Fruit fly (Drosophila melanogaster) whole organism, embryonic: Measurements from ENCODE around the gene CG15414.

Experiments
- Bteb2 ChIP-seq: fragments of 200-800 bp; sonication (Bioruptor generic); optimal IDR thresholded peaks from 2 replicates; lab custom pipeline; 2016; ENCODE audit warnings: missing biosample characterization, missing genetic modification characterization
- C15 ChIP-seq: fragments of 200-800 bp; sonication (Bioruptor generic); IDR thresholded peaks from 3 replicates; pipeline ENCODE4 v1.3.6; 2022; ENCODE audit warnings: missing biosample characterization, missing genetic modification characterization
- CG11456 ChIP-seq: fragments of 200-800 bp; sonication (Bioruptor generic); IDR thresholded peaks from 3 replicates; pipeline ENCODE4 v1.3.6; 2022; ENCODE audit warnings: missing biosample characterization, missing genetic modification characterization
- CG13287 ChIP-seq: fragments of 200-800 bp; sonication (Bioruptor generic); IDR thresholded peaks from 2 replicates; pipeline ENCODE4 v1.3.6; 2022; ENCODE audit warnings: missing biosample characterization, missing genetic modification characterization; ENCODE audit not compliant: partially characterized antibody
- CG14667 ChIP-seq: fragments of 200-800 bp; sonication (Bioruptor generic); IDR thresholded peaks from 2 replicates; pipeline ENCODE4 v1.3.6; 2022; ENCODE audit warnings: missing biosample characterization, missing genetic modification characterization
- CG1529 ChIP-seq: fragments of 200-800 bp; sonication (Bioruptor generic); optimal IDR thresholded peaks from 3 replicates; lab custom pipeline; 2018; ENCODE audit warnings: missing biosample characterization, missing genetic modification characterization
- CG1792 ChIP-seq: fragments of 200-800 bp; sonication (Bioruptor generic); optimal IDR thresholded peaks from 2 replicates; lab custom pipeline; 2016; ENCODE audit warnings: missing biosample characterization, missing genetic modification characterization
- CG18619 ChIP-seq: fragments of 200-800 bp; sonication (Bioruptor generic); optimal IDR thresholded peaks from 3 replicates; lab custom pipeline; 2017; ENCODE audit warnings: missing biosample characterization, mild to moderate bottlenecking, missing genetic modification characterization
- CG2120 ChIP-seq: fragments of 200-800 bp; sonication (Bioruptor generic); optimal IDR thresholded peaks from 3 replicates; lab custom pipeline; 2016; ENCODE audit warnings: missing biosample characterization, missing genetic modification characterization
- CG3407 ChIP-seq: fragments of 200-800 bp; sonication (Bioruptor generic); optimal IDR thresholded peaks from 2 replicates; lab custom pipeline; 2018; ENCODE audit warnings: missing biosample characterization, mild to moderate bottlenecking, missing genetic modification characterization
- CG3726 ChIP-seq: fragments of 200-800 bp; sonication (Bioruptor generic); IDR thresholded peaks from 3 replicates; pipeline ENCODE4, ENCODE4 v1.3.6; 2022; ENCODE audit warnings: missing biosample characterization, missing genetic modification characterization
- CG4328 ChIP-seq: fragments of 200-800 bp; sonication (Bioruptor generic); optimal IDR thresholded peaks from 3 replicates; lab custom pipeline; 2017; ENCODE audit warnings: missing biosample characterization, missing genetic modification reagents, missing genetic modification characterization
- CG4730 ChIP-seq: fragments of 200-800 bp; sonication (Bioruptor generic); IDR thresholded peaks from 2 replicates; pipeline ENCODE4 v1.3.6; 2022; ENCODE audit warnings: missing biosample characterization, missing genetic modification characterization
- CG4854 ChIP-seq: fragments of 200-800 bp; sonication (Bioruptor generic); optimal IDR thresholded peaks from 2 replicates; lab custom pipeline; 2016; ENCODE audit warnings: missing biosample characterization, missing genetic modification characterization, inconsistent platforms
- CG5180 ChIP-seq: fragments of 200-800 bp; sonication (Bioruptor generic); optimal IDR thresholded peaks from 3 replicates; lab custom pipeline; 2017; ENCODE audit warnings: missing biosample characterization, missing genetic modification characterization, mild to moderate bottlenecking, moderate library complexity, missing genetic modification reagents
- CG6689 ChIP-seq: fragments of 200-800 bp; sonication (Bioruptor generic); IDR thresholded peaks from 2 replicates; pipeline ENCODE4 v1.3.6; 2022; ENCODE audit warnings: missing biosample characterization, missing genetic modification characterization
- CG6854 ChIP-seq: fragments of 200-800 bp; sonication (Bioruptor generic); optimal IDR thresholded peaks from 3 replicates; lab custom pipeline; 2017; ENCODE audit warnings: missing biosample characterization, mild to moderate bottlenecking, missing genetic modification characterization
- CG7271 ChIP-seq: fragments of 200-800 bp; sonication (Bioruptor generic); optimal IDR thresholded peaks from 2 replicates; lab custom pipeline; 2018; ENCODE audit warnings: missing biosample characterization, mild to moderate bottlenecking, missing genetic modification characterization, moderate library complexity
- CG7786 ChIP-seq: fragments of 200-800 bp; sonication (Bioruptor generic); optimal IDR thresholded peaks from 2 replicates; lab custom pipeline; 2016; ENCODE audit warnings: missing biosample characterization, missing genetic modification characterization
- CHES-1-like ChIP-seq: fragments of 200-800 bp; sonication (Bioruptor generic); optimal IDR thresholded peaks from 2 replicates; lab custom pipeline; 2016; ENCODE audit warnings: missing biosample characterization, missing genetic modification characterization
- Dbx ChIP-seq: fragments of 200-800 bp; sonication (Bioruptor generic); IDR thresholded peaks from 3 replicates; pipeline ENCODE4 v1.3.6; 2022; ENCODE audit warnings: missing biosample characterization, missing genetic modification characterization
- Dip3 ChIP-seq: fragments of 200-800 bp; sonication (Bioruptor generic); optimal IDR thresholded peaks from 3 replicates; lab custom pipeline; 2016; ENCODE audit warnings: missing biosample characterization, missing genetic modification characterization
- Drgx ChIP-seq: fragments of 200-800 bp; sonication (Bioruptor generic); IDR thresholded peaks from 2 replicates; pipeline ENCODE4 v1.3.6; 2022; ENCODE audit warnings: missing biosample characterization, missing genetic modification characterization
- E2f2 ChIP-seq: fragments of 200-800 bp; sonication (Bioruptor generic); IDR thresholded peaks from 2 replicates; pipeline ENCODE4 v1.3.6; 2022; ENCODE audit warnings: missing biosample characterization, missing genetic modification characterization
- Ets65A ChIP-seq: fragments of 200-800 bp; sonication (Bioruptor generic); peaks from one replicate; lab custom pipeline; 2016; ENCODE audit warnings: missing biosample characterization, missing genetic modification characterization
- Hand ChIP-seq: fragments of 200-800 bp; sonication (Bioruptor generic); optimal IDR thresholded peaks from 2 replicates; lab custom pipeline; 2017; ENCODE audit warnings: mild to moderate bottlenecking, missing biosample characterization, missing genetic modification reagents, missing genetic modification characterization
- Hey ChIP-seq: fragments of 200-800 bp; sonication (Bioruptor generic); optimal IDR thresholded peaks from 3 replicates; lab custom pipeline; 2018; ENCODE audit warnings: missing biosample characterization, mild to moderate bottlenecking, missing genetic modification characterization
- Hr3 ChIP-seq: fragments of 200-800 bp; sonication (Bioruptor generic); optimal IDR thresholded peaks from 3 replicates; lab custom pipeline; 2016; ENCODE audit warnings: missing biosample characterization, missing genetic modification characterization
- Lim3 ChIP-seq: fragments of 200-800 bp; sonication (Bioruptor generic); IDR thresholded peaks from 2 replicates; pipeline ENCODE4 v1.3.6; 2022; ENCODE audit warnings: missing biosample characterization, missing genetic modification characterization
- MESR4 ChIP-seq: fragments of 200-800 bp; sonication (Bioruptor generic); optimal IDR thresholded peaks from 2 replicates; lab custom pipeline; 2018; ENCODE audit warnings: missing biosample characterization, mild to moderate bottlenecking, missing genetic modification characterization, moderate library complexity
- NC2β ChIP-seq: fragments of 200-800 bp; sonication (Bioruptor generic); optimal IDR thresholded peaks from 2 replicates; lab custom pipeline; 2016; ENCODE audit warnings: missing biosample characterization, missing genetic modification characterization
- Pdp1 ChIP-seq, 2 experiments: fragments of 200-800 bp; sonication (Bioruptor generic); optimal IDR thresholded peaks; 3 replicates each; lab custom pipeline; 2016; ENCODE audit warnings: missing biosample characterization in 2 of 2, missing genetic modification characterization in 2 of 2, mild to moderate bottlenecking in 1 of 2, moderate library complexity in 1 of 2
- Poxn ChIP-seq: fragments of 200-800 bp; sonication (Bioruptor generic); IDR thresholded peaks from 2 replicates; pipeline ENCODE4 v1.3.6; 2022; ENCODE audit warnings: missing biosample characterization, missing genetic modification characterization
- Scr ChIP-seq: fragments of 200-800 bp; sonication (Bioruptor generic); IDR thresholded peaks from 2 replicates; pipeline ENCODE4 v1.3.6; 2022; ENCODE audit warnings: missing biosample characterization, missing genetic modification characterization; ENCODE audit not compliant: partially characterized antibody
- amos ChIP-seq: fragments of 200-800 bp; sonication (Bioruptor generic); IDR thresholded peaks from 2 replicates; pipeline ENCODE4 v1.3.6; 2022; ENCODE audit warnings: missing biosample characterization, missing genetic modification characterization; ENCODE audit not compliant: partially characterized antibody
- dysf ChIP-seq: fragments of 200-800 bp; sonication (Bioruptor generic); IDR thresholded peaks from 3 replicates; pipeline ENCODE4 v1.3.6; 2022; ENCODE audit warnings: missing biosample characterization, missing genetic modification characterization
- en ChIP-seq: fragments of 200-800 bp; sonication (Bioruptor generic); optimal IDR thresholded peaks from 2 replicates; lab custom pipeline; 2016; ENCODE audit warnings: missing biosample characterization, missing genetic modification characterization
- esg ChIP-seq: fragments of 200-800 bp; sonication (Bioruptor generic); conservative IDR thresholded peaks from 2 replicates; pipeline ENCODE4 v1.3.6; 2022; ENCODE audit warnings: missing biosample characterization, missing genetic modification characterization
- gcm ChIP-seq: fragments of 200-800 bp; sonication (Bioruptor generic); optimal IDR thresholded peaks from 2 replicates; lab custom pipeline; 2019; ENCODE audit warnings: missing biosample characterization, mild to moderate bottlenecking, missing genetic modification characterization, moderate library complexity
- gsb-n ChIP-seq: fragments of 200-800 bp; sonication (Bioruptor generic); optimal IDR thresholded peaks from 3 replicates; lab custom pipeline; 2018; ENCODE audit warnings: missing biosample characterization, mild to moderate bottlenecking, missing genetic modification characterization
- inv ChIP-seq: fragments of 200-800 bp; sonication (Bioruptor generic); IDR thresholded peaks from 2 replicates; pipeline ENCODE4 v1.3.6; 2022; ENCODE audit warnings: missing biosample characterization, missing genetic modification characterization; ENCODE audit not compliant: partially characterized antibody
- kah ChIP-seq: fragments of 200-800 bp; sonication (Bioruptor generic); optimal IDR thresholded peaks from 2 replicates; lab custom pipeline; 2018; ENCODE audit warnings: missing biosample characterization, mild to moderate bottlenecking, missing genetic modification characterization
- luna ChIP-seq: fragments of 200-800 bp; sonication (Bioruptor generic); optimal IDR thresholded peaks from 2 replicates; lab custom pipeline; 2016; ENCODE audit warnings: missing biosample characterization, missing genetic modification characterization
- mirr ChIP-seq: fragments of 200-800 bp; sonication (Bioruptor generic); optimal IDR thresholded peaks from 3 replicates; lab custom pipeline; 2018; ENCODE audit warnings: missing biosample characterization, mild to moderate bottlenecking, missing genetic modification characterization
- org-1 ChIP-seq: fragments of 200-800 bp; sonication (Bioruptor generic); optimal IDR thresholded peaks from 2 replicates; lab custom pipeline; 2017; ENCODE audit warnings: missing biosample characterization, missing genetic modification characterization
- ranshi ChIP-seq: fragments of 200-800 bp; sonication (Bioruptor generic); IDR thresholded peaks from 2 replicates; pipeline ENCODE4 v1.3.6; 2022; ENCODE audit warnings: missing biosample characterization, missing genetic modification characterization
- row ChIP-seq: fragments of 200-800 bp; sonication (Bioruptor generic); IDR thresholded peaks from 3 replicates; pipeline ENCODE4 v1.3.6; 2022; ENCODE audit warnings: missing biosample characterization, missing genetic modification characterization
- run ChIP-seq: fragments of 200-800 bp; sonication (Bioruptor generic); optimal IDR thresholded peaks from 3 replicates; lab custom pipeline; 2018; ENCODE audit warnings: missing biosample characterization, mild to moderate bottlenecking, missing genetic modification characterization
- slp2 ChIP-seq: fragments of 200-800 bp; sonication (Bioruptor generic); optimal IDR thresholded peaks from 2 replicates; lab custom pipeline; 2016; ENCODE audit warnings: missing biosample characterization, missing genetic modification characterization
- sob ChIP-seq: fragments of 200-800 bp; sonication (Bioruptor generic); IDR thresholded peaks from 2 replicates; pipeline ENCODE4 v1.3.6; 2022; ENCODE audit warnings: missing biosample characterization, missing genetic modification characterization
- sug ChIP-seq: fragments of 200-800 bp; optimal IDR thresholded peaks from 2 replicates; lab custom pipeline; 2019; ENCODE audit warnings: missing biosample characterization, mild to moderate bottlenecking, missing genetic modification characterization, moderate library complexity
- tin ChIP-seq: fragments of 200-800 bp; sonication (Bioruptor generic); optimal IDR thresholded peaks from 3 replicates; lab custom pipeline; 2016; ENCODE audit warnings: missing biosample characterization, missing genetic modification characterization

The CG15414 gene

DNA sequence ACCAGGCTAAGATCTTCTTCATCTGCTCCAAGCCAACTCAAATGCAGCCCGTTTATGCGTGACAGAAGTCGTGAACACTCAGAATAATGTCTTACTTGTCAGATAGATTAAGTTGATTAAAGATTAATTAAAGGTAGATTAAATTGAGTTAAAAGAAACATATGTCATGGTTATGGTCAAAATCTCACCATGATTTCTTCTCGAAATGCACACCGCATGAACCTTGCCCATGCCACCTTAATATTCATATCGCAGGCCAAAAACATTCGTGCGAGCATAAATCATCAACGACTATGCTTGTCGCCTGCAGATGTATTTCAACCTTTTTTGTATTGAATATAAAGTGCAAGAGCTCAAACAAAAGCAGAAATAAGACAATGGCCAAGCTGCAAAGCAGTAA, 53.8 kb downstream of the CG15414 start (continued):
- TF ChIP-seq CG7786 (GFP tag; lab: Kevin White, UChicago) (no peak), Hand (GFP tag; lab: Kevin White, UChicago) (no peak), gcm (GFP tag; lab: Kevin White, UChicago) (peak; percentile 51), CG4328 (GFP tag; lab: Kevin White, UChicago) (peak; percentile 13), CG6689 (GFP tag; lab: Robert Waterston, UW) (peak; percentile 77), row (GFP tag; lab: Robert Waterston, UW) (peak; percentile 70), tin (GFP tag; lab: Kevin White, UChicago) (peak; percentile 3), CG13287 (GFP tag; lab: Robert Waterston, UW) (no peak), CG3407 (peak; percentile 45), CHES-1-like (GFP tag; lab: Kevin White, UChicago) (no peak), Lim3 (GFP tag; lab: Robert Waterston, UW) (no peak), kah (GFP tag; lab: Kevin White, UChicago) (peak; percentile 65), CG4854 (no peak), amos (GFP tag; lab: Robert Waterston, UW) (no peak), dysf (GFP tag; lab: Robert Waterston, UW) (peak; percentile 65), CG11456 (GFP tag; lab: Robert Waterston, UW) (no peak), Dbx (GFP tag; lab: Robert Waterston, UW) (no peak), run (tag; lab: Kevin White, UChicago) (peak; percentile 14), Bteb2 (GFP tag; lab: Kevin White, UChicago) (no peak), org-1 (GFP tag; lab: Kevin White, UChicago) (peak; percentile 53), luna (no peak), CG5180 (GFP tag; lab: Kevin White, UChicago) (peak; percentile 57), C15 (GFP tag; lab: Robert Waterston, UW) (no peak), NC2β (GFP tag; lab: Kevin White, UChicago) (no peak), en (no peak), CG3726 (GFP tag; lab: Robert Waterston, UW) (no peak), inv (GFP tag; lab: Robert Waterston, UW) (no peak), CG1792 (GFP tag; lab: Kevin White, UChicago) (no peak), Poxn (GFP tag; lab: Robert Waterston, UW) (no peak), Pdp1 (GFP tag; optimal IDR thresholded peaks at IDR 0.05; lab: Kevin White, UChicago) (peak; percentile 18 to 24), CG14667 (GFP tag; lab: Robert Waterston, UW) (no peak), MESR4 (GFP tag; lab: Kevin White, UChicago) (no peak), Drgx (GFP tag; lab: Robert Waterston, UW) (peak; percentile 86), esg (GFP tag; lab: Robert Waterston, UW) (peak; percentile 35; the same call in 1 of the 2 replicates), CG7271 (peak; percentile 17), CG4730 (GFP tag; lab: Robert Waterston, UW) (0 out of 2 replicates have a peak, but pooled peaks have one; percentile 14), mirr (GFP tag; lab: Kevin White, UChicago) (no peak), slp2 (GFP tag; lab: Kevin White, UChicago) (no peak), Scr (GFP tag; lab: Robert Waterston, UW) (no peak), gsb-n (no peak), CG6854 (GFP tag; lab: Kevin White, UChicago) (no peak), Dip3 (GFP tag; lab: Kevin White, UChicago) (no peak), CG18619 (GFP tag; lab: Kevin White, UChicago) (no peak), sug (tag; lab: Kevin White, UChicago) (no peak), sob (GFP tag; lab: Robert Waterston, UW) (no peak), Hr3 (GFP tag; lab: Kevin White, UChicago) (no peak), ranshi (GFP tag; lab: Robert Waterston, UW) (peak; percentile 41; the same call in 1 of the 2 replicates), E2f2 (peak; percentile 37; the same call in 1 of the 2 replicates), CG2120 (GFP tag; lab: Kevin White, UChicago) (no peak), CG1529 (GFP tag; lab: Kevin White, UChicago) (peak; percentile 40), Ets65A (GFP tag; lab: Kevin White, UChicago) (peak; percentile 31), Hey (tag; lab: Kevin White, UChicago) (no peak)
